Fruit fly (Drosophila melanogaster) whole organism, embryonic: Measurements from ENCODE around the gene alpha-Man-Ia.

Experiments used
- Ada2b ChIP-seq: fragments of 200-800 bp; sonication (Bioruptor generic); IDR thresholded peaks from 2 replicates; pipeline ENCODE4 v1.3.6; 2022; ENCODE audit warnings: missing biosample characterization, missing genetic modification characterization
- CG10267 ChIP-seq: fragments of 200-800 bp; sonication (Bioruptor generic); optimal IDR thresholded peaks from 2 replicates; lab custom pipeline; 2018; ENCODE audit warnings: missing biosample characterization, mild to moderate bottlenecking, missing genetic modification characterization, moderate library complexity
- CG10366 ChIP-seq: fragments of 200-800 bp; sonication (Bioruptor generic); IDR thresholded peaks from 2 replicates; pipeline ENCODE4 v1.3.6; 2022; ENCODE audit warnings: missing biosample characterization, missing genetic modification characterization
- CG10654 ChIP-seq: fragments of 200-800 bp; sonication (Bioruptor generic); optimal IDR thresholded peaks from 2 replicates; lab custom pipeline; 2016; ENCODE audit warnings: missing biosample characterization, missing genetic modification characterization
- CG12104 ChIP-seq: fragments of 200-800 bp; sonication (Bioruptor generic); optimal IDR thresholded peaks from 3 replicates; lab custom pipeline; 2016; ENCODE audit warnings: missing biosample characterization, missing genetic modification characterization
- CG12299 ChIP-seq: fragments of 200-800 bp; sonication (Bioruptor generic); optimal IDR thresholded peaks from 2 replicates; lab custom pipeline; 2018; ENCODE audit warnings: missing biosample characterization, mild to moderate bottlenecking, missing genetic modification characterization
- CG13296 ChIP-seq: fragments of 200-800 bp; sonication (Bioruptor generic); optimal IDR thresholded peaks from 3 replicates; lab custom pipeline; 2018; ENCODE audit warnings: missing biosample characterization, mild to moderate bottlenecking, missing genetic modification characterization
- CG14441 ChIP-seq: fragments of 200-800 bp; sonication (Bioruptor generic); IDR thresholded peaks from 2 replicates; pipeline ENCODE4 v1.3.6; 2022; ENCODE audit warnings: missing biosample characterization, missing genetic modification characterization
- CG17361 ChIP-seq: fragments of 200-800 bp; sonication (Bioruptor generic); IDR thresholded peaks from 3 replicates; pipeline ENCODE4 v1.3.6; 2022; ENCODE audit warnings: missing biosample characterization, missing genetic modification characterization
- CG17568 ChIP-seq: fragments of 200-800 bp; sonication (Bioruptor generic); optimal IDR thresholded peaks from 2 replicates; lab custom pipeline; 2018; ENCODE audit warnings: missing biosample characterization, mild to moderate bottlenecking, missing genetic modification characterization, moderate library complexity
- CG18262 ChIP-seq: fragments of 200-800 bp; optimal IDR thresholded peaks from 3 replicates; lab custom pipeline; 2019; ENCODE audit warnings: missing biosample characterization, mild to moderate bottlenecking, missing genetic modification characterization, moderate library complexity
- CG18599 ChIP-seq: fragments of 200-800 bp; sonication (Bioruptor generic); optimal IDR thresholded peaks from 3 replicates; lab custom pipeline; 2017; ENCODE audit warnings: missing biosample characterization, missing genetic modification characterization, mild to moderate bottlenecking, moderate library complexity, missing genetic modification reagents
- CG18764 ChIP-seq: fragments of 200-800 bp; sonication (Bioruptor generic); optimal IDR thresholded peaks from 3 replicates; lab custom pipeline; 2016; ENCODE audit warnings: missing biosample characterization, missing genetic modification characterization
- CG31365 ChIP-seq: fragments of 200-800 bp; sonication (Bioruptor generic); optimal IDR thresholded peaks from 2 replicates; lab custom pipeline; 2018; ENCODE audit warnings: missing biosample characterization, mild to moderate bottlenecking, missing genetic modification characterization
- CG3726 ChIP-seq: fragments of 200-800 bp; sonication (Bioruptor generic); IDR thresholded peaks from 3 replicates; pipeline ENCODE4, ENCODE4 v1.3.6; 2022; ENCODE audit warnings: missing biosample characterization, missing genetic modification characterization
- CG4820 ChIP-seq: fragments of 200-800 bp; sonication (Bioruptor generic); optimal IDR thresholded peaks from 3 replicates; lab custom pipeline; 2016; ENCODE audit warnings: missing biosample characterization, missing genetic modification characterization
- CG6854 ChIP-seq: fragments of 200-800 bp; sonication (Bioruptor generic); optimal IDR thresholded peaks from 3 replicates; lab custom pipeline; 2017; ENCODE audit warnings: missing biosample characterization, mild to moderate bottlenecking, missing genetic modification characterization
- CG7556 ChIP-seq: fragments of 200-800 bp; sonication (Bioruptor generic); optimal IDR thresholded peaks from 2 replicates; lab custom pipeline; 2017; ENCODE audit warnings: missing biosample characterization, mild to moderate bottlenecking, missing genetic modification characterization
- CG7839 ChIP-seq: fragments of 200-800 bp; sonication (Bioruptor generic); optimal IDR thresholded peaks from 3 replicates; lab custom pipeline; 2018; ENCODE audit warnings: missing biosample characterization, mild to moderate bottlenecking, missing genetic modification characterization, moderate library complexity
- CG8388 ChIP-seq: fragments of 200-800 bp; sonication (Bioruptor generic); optimal IDR thresholded peaks from 2 replicates; lab custom pipeline; 2019; ENCODE audit warnings: missing biosample characterization, mild to moderate bottlenecking, missing genetic modification characterization, moderate library complexity
- CG9437 ChIP-seq: fragments of 200-800 bp; sonication (Bioruptor generic); optimal IDR thresholded peaks from 2 replicates; lab custom pipeline; 2018; ENCODE audit warnings: missing biosample characterization, mild to moderate bottlenecking, missing genetic modification characterization
- CG9727 ChIP-seq: fragments of 200-800 bp; sonication (Bioruptor generic); optimal IDR thresholded peaks from 3 replicates; lab custom pipeline; 2017; ENCODE audit warnings: missing biosample characterization, mild to moderate bottlenecking, missing genetic modification characterization
- D19B ChIP-seq: fragments of 200-800 bp; sonication (Bioruptor generic); optimal IDR thresholded peaks from 2 replicates; lab custom pipeline; 2017; ENCODE audit warnings: missing biosample characterization, mild to moderate bottlenecking, missing genetic modification characterization
- ERR ChIP-seq: fragments of 200-800 bp; sonication (Bioruptor generic); optimal IDR thresholded peaks from 2 replicates; lab custom pipeline; 2016; ENCODE audit warnings: missing biosample characterization, missing genetic modification characterization
- Eip74EF ChIP-seq, 2 experiments: fragments of 200-800 bp in 1 of 2; fragments of >200 bp in 1 of 2; sonication (Bioruptor generic) in 1 of 2; optimal IDR thresholded peaks; 2 replicates each; lab custom pipeline; 2017 to 2019; ENCODE audit warnings: missing biosample characterization in 2 of 2, missing genetic modification characterization in 2 of 2, mild to moderate bottlenecking in 1 of 2, moderate library complexity in 1 of 2
- Ets65A ChIP-seq: fragments of 200-800 bp; sonication (Bioruptor generic); peaks from one replicate; lab custom pipeline; 2016; ENCODE audit warnings: missing biosample characterization, missing genetic modification characterization
- HmgZ ChIP-seq: fragments of 200-800 bp; sonication (Bioruptor generic); optimal IDR thresholded peaks from 2 replicates; lab custom pipeline; 2018; ENCODE audit warnings: missing biosample characterization, mild to moderate bottlenecking, missing genetic modification characterization
- Hr39 ChIP-seq: fragments of >200 bp; optimal IDR thresholded peaks from 2 replicates; lab custom pipeline; 2017
- Med ChIP-seq: fragments of 200-800 bp; sonication (Bioruptor generic); peaks from one replicate; lab custom pipeline; 2016; ENCODE audit warnings: missing biosample characterization, missing genetic modification characterization, mild to moderate bottlenecking, inconsistent platforms, moderate library complexity
- Oli ChIP-seq: fragments of 200-800 bp; sonication (Bioruptor generic); optimal IDR thresholded peaks from 2 replicates; lab custom pipeline; 2018; ENCODE audit warnings: missing biosample characterization, mild to moderate bottlenecking, missing genetic modification characterization, moderate library complexity
- Pdp1 ChIP-seq, 2 experiments: fragments of 200-800 bp; sonication (Bioruptor generic); optimal IDR thresholded peaks; 3 replicates each; lab custom pipeline; 2016; ENCODE audit warnings: missing biosample characterization in 2 of 2, missing genetic modification characterization in 2 of 2, mild to moderate bottlenecking in 1 of 2, moderate library complexity in 1 of 2
- Sox100B ChIP-seq: fragments of 200-800 bp; sonication (Bioruptor generic); optimal IDR thresholded peaks from 3 replicates; lab custom pipeline; 2018; ENCODE audit warnings: missing biosample characterization, mild to moderate bottlenecking, missing genetic modification characterization
- Sox102F ChIP-seq: fragments of 200-800 bp; sonication (Bioruptor generic); optimal IDR thresholded peaks from 2 replicates; lab custom pipeline; 2018; ENCODE audit warnings: missing biosample characterization, mild to moderate bottlenecking, missing genetic modification characterization, moderate library complexity
- abd-A ChIP-seq: fragments of 200-800 bp; sonication (Bioruptor generic); optimal IDR thresholded peaks from 3 replicates; lab custom pipeline; 2019; ENCODE audit warnings: missing biosample characterization, mild to moderate bottlenecking, missing genetic modification characterization, moderate library complexity
- ap ChIP-seq: fragments of 200-800 bp; sonication (Bioruptor generic); IDR thresholded peaks from 2 replicates; pipeline ENCODE4 v1.3.6; 2022; ENCODE audit warnings: missing biosample characterization, missing genetic modification characterization
- az2 ChIP-seq: fragments of 200-800 bp; sonication (Bioruptor generic); optimal IDR thresholded peaks from 3 replicates; lab custom pipeline; 2016; ENCODE audit warnings: missing biosample characterization, missing genetic modification characterization
- crp ChIP-seq, 2 experiments: fragments of 200-800 bp; sonication (Bioruptor generic); optimal IDR thresholded peaks; 2 replicates in 1 of 2; 3 replicates in 1 of 2; lab custom pipeline; 2017; ENCODE audit warnings: missing biosample characterization in 2 of 2, missing genetic modification characterization in 2 of 2, mild to moderate bottlenecking in 1 of 2, moderate library complexity in 1 of 2
- dmrt11E ChIP-seq: fragments of 200-800 bp; sonication (Bioruptor generic); optimal IDR thresholded peaks from 3 replicates; lab custom pipeline; 2018; ENCODE audit warnings: missing biosample characterization, mild to moderate bottlenecking, missing genetic modification characterization, moderate library complexity
- dmrt99B ChIP-seq: fragments of 200-800 bp; sonication (Bioruptor generic); optimal IDR thresholded peaks from 2 replicates; lab custom pipeline; 2018; ENCODE audit warnings: missing biosample characterization, mild to moderate bottlenecking, missing genetic modification characterization, moderate library complexity
- dysf ChIP-seq: fragments of 200-800 bp; sonication (Bioruptor generic); IDR thresholded peaks from 3 replicates; pipeline ENCODE4 v1.3.6; 2022; ENCODE audit warnings: missing biosample characterization, missing genetic modification characterization
- gem ChIP-seq: fragments of 200-800 bp; sonication (Bioruptor generic); optimal IDR thresholded peaks from 2 replicates; lab custom pipeline; 2019; ENCODE audit warnings: missing biosample characterization, mild to moderate bottlenecking, missing genetic modification characterization, moderate library complexity
- grn ChIP-seq: fragments of 200-800 bp; sonication (Bioruptor generic); optimal IDR thresholded peaks from 3 replicates; lab custom pipeline; 2017; ENCODE audit warnings: missing biosample characterization, missing genetic modification characterization
- gro ChIP-seq: fragments of 200-800 bp; sonication (Bioruptor generic); optimal IDR thresholded peaks from 2 replicates; lab custom pipeline; 2016; ENCODE audit warnings: missing biosample characterization, missing genetic modification characterization
- lilli ChIP-seq: fragments of 200-800 bp; sonication (Bioruptor generic); optimal IDR thresholded peaks from 3 replicates; lab custom pipeline; 2016; ENCODE audit warnings: missing biosample characterization, missing genetic modification characterization
- lola ChIP-seq, 3 experiments: fragments of >200 bp in 2 of 3; fragments of 200-800 bp in 1 of 3; sonication (Bioruptor generic) in 1 of 3; optimal IDR thresholded peaks; 2 replicates each; lab custom pipeline; 2017 to 2019; ENCODE audit warnings: missing biosample characterization in 3 of 3, missing genetic modification characterization in 3 of 3, mild to moderate bottlenecking in 1 of 3, moderate library complexity in 1 of 3
- nerfin-1 ChIP-seq: fragments of 200-800 bp; sonication (Bioruptor generic); optimal IDR thresholded peaks from 3 replicates; lab custom pipeline; 2019; ENCODE audit warnings: missing biosample characterization, mild to moderate bottlenecking, missing genetic modification characterization, moderate library complexity
- nmo ChIP-seq: fragments of 200-800 bp; sonication (Bioruptor generic); optimal IDR thresholded peaks from 2 replicates; lab custom pipeline; 2018; ENCODE audit warnings: missing biosample characterization, mild to moderate bottlenecking, missing genetic modification characterization, moderate library complexity
- peb ChIP-seq: fragments of 200-800 bp; sonication (Bioruptor generic); IDR thresholded peaks from 2 replicates; pipeline ENCODE4 v1.3.6; 2022; ENCODE audit warnings: missing biosample characterization, missing genetic modification characterization
- row ChIP-seq: fragments of 200-800 bp; sonication (Bioruptor generic); IDR thresholded peaks from 3 replicates; pipeline ENCODE4 v1.3.6; 2022; ENCODE audit warnings: missing biosample characterization, missing genetic modification characterization
- scrt ChIP-seq: fragments of 200-800 bp; sonication (Bioruptor generic); optimal IDR thresholded peaks from 2 replicates; lab custom pipeline; 2018; ENCODE audit warnings: missing biosample characterization, mild to moderate bottlenecking, missing genetic modification characterization, moderate library complexity

alpha-Man-Ia gene

DNA sequence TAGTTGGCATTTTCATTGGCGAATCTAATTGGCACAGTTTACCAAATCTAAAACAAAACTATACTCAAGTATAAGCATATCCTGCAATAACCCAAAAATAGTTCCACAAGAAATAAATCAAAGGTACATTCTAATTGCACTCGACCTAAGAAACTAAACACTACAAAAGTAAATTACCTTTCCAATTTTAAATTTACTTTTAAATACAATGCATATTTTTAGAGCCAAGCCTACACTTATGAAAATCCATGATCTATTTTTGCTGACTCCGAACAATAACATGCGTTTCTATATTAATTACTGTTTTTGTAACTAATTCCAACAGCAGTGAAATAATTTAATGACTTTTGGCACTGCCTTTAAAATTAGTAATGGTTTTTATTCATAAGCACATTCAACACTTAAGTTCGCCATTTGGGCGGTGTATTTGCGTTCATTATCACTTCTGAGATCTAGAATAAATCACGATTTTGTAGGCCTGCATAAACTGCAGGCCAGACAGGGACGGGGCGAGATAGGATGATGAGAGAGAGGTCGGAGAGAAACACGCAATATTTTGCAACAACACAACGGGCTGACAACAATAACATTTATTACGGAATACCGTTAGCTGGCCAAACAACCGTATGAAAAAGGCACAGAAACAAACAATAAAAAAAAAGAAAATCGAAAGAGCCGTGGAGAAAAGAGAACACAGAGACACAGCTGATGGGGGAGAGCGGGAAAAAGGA, 757 bp downstream of the alpha-Man-Ia start (continued):
- TF ChIP-seq Ada2b (GFP tag; lab: Robert Waterston, UW) (no peak), lilli (GFP tag; lab: Kevin White, UChicago) (peak; percentile 5), CG4820 (GFP tag; lab: Kevin White, UChicago) (peak; percentile 80), dmrt11E (tag; lab: Kevin White, UChicago) (peak; percentile 14), Sox102F (peak; percentile 23), CG18764 (GFP tag; lab: Kevin White, UChicago) (no peak), CG10267 (tag; lab: Kevin White, UChicago) (no peak), CG9727 (GFP tag; lab: Kevin White, UChicago) (peak; percentile 25), row (GFP tag; lab: Robert Waterston, UW) (peak; percentile 40; the same call in 1 of the 3 replicates), CG7556 (peak; percentile 55), Sox100B (peak; percentile 31), CG17361 (peak; percentile 58; the same call in 2 of the 3 replicates), Hr39 (lab: Kevin White, UChicago) (no peak), CG10654 (GFP tag; lab: Kevin White, UChicago) (no peak), CG8388 (GFP tag; lab: Kevin White, UChicago) (peak; percentile 30), CG13296 (GFP tag; lab: Kevin White, UChicago) (peak; percentile 11), CG12299 (tag; lab: Kevin White, UChicago) (no peak), az2 (GFP tag; lab: Kevin White, UChicago) (peak; percentile 5), CG3726 (GFP tag; lab: Robert Waterston, UW) (no peak), lola (GFP tag; optimal IDR thresholded peaks at IDR 0.05; lab: Kevin White, UChicago) (peak in 1 of 3 experiments; percentile 39), CG14441 (GFP tag; lab: Robert Waterston, UW) (0 out of 2 replicates have a peak, but pooled peaks have one; percentile 13), abd-A (tag; lab: Kevin White, UChicago) (peak; percentile 14), CG12104 (GFP tag; lab: Kevin White, UChicago) (peak; percentile 34), nerfin-1 (tag; lab: Kevin White, UChicago) (peak; percentile 19), Med (peak; percentile 75), CG9437 (GFP tag; lab: Kevin White, UChicago) (peak; percentile 37), CG10366 (GFP tag; lab: Robert Waterston, UW) (no peak), CG17568 (GFP tag; lab: Kevin White, UChicago) (no peak), ap (GFP tag; lab: Robert Waterston, UW) (no peak), HmgZ (tag; lab: Kevin White, UChicago) (no peak), gro (GFP tag; lab: Kevin White, UChicago) (no peak), CG18262 (tag; lab: Kevin White, UChicago) (peak; percentile 29), nmo (GFP tag; lab: Kevin White, UChicago) (peak; percentile 34), gem (tag; lab: Kevin White, UChicago) (peak; percentile 43), Oli (peak; percentile 3), dmrt99B (tag; lab: Kevin White, UChicago) (peak; percentile 35), CG7839 (tag; lab: Kevin White, UChicago) (peak; percentile 24), Ets65A (GFP tag; lab: Kevin White, UChicago) (peak; percentile 51)
- TF ChIP-seq, all 482 proteins: peak for 58

DNA sequence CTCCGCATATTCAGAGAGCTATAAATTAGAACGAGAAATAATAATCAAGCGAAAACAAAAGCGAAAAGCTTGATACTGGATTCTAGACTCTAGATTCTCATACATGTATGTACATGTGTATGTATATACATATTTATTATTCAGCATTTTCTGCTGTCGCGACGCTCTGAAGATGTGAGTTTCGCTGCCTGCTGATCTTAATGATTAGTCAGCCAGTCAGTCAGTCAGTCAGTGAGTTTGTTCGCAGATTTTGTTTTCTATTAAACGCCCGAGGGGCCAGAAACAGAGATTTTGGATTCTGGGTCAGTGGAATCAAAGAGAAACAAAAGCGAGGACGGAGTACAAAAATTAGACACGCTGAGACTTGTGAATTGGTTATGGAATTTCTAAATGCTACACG, 3.5 kb downstream of the alpha-Man-Ia start:
- TF ChIP-seq grn (GFP tag; lab: Kevin White, UChicago) (no peak), crp (GFP tag; optimal IDR thresholded peaks at IDR 0.05; lab: Kevin White, UChicago) (no peak), peb (GFP tag; lab: Robert Waterston, UW) (no peak), Pdp1 (GFP tag; optimal IDR thresholded peaks at IDR 0.05; lab: Kevin White, UChicago) (peak in 1 of 2 experiments; percentile 12), Eip74EF (GFP tag; optimal IDR thresholded peaks at IDR 0.05; lab: Kevin White, UChicago) (no peak), CG6854 (GFP tag; lab: Kevin White, UChicago) (no peak), scrt (GFP tag; lab: Kevin White, UChicago) (no peak), D19B (GFP tag; lab: Kevin White, UChicago) (no peak), dysf (GFP tag; lab: Robert Waterston, UW) (no peak), ERR (GFP tag; lab: Kevin White, UChicago) (no peak), CG18599 (GFP tag; lab: Kevin White, UChicago) (no peak), CG31365 (tag; lab: Kevin White, UChicago) (no peak)
